Fruit fly (Drosophila melanogaster) whole organism, embryonic: ENCODE measurements around the gene janB.

Experiments used
- Bdp1 ChIP-seq: fragments of 200-800 bp; sonication (Bioruptor generic); optimal IDR thresholded peaks from 3 replicates; lab custom pipeline; 2016; ENCODE audit warnings: missing biosample characterization, missing genetic modification characterization
- BtbVII ChIP-seq: fragments of 200-800 bp; sonication (Bioruptor generic); optimal IDR thresholded peaks from 3 replicates; lab custom pipeline; 2017; ENCODE audit warnings: missing biosample characterization, mild to moderate bottlenecking, missing genetic modification characterization
- Bteb2 ChIP-seq: fragments of 200-800 bp; sonication (Bioruptor generic); optimal IDR thresholded peaks from 2 replicates; lab custom pipeline; 2016; ENCODE audit warnings: missing biosample characterization, missing genetic modification characterization
- CG1024 ChIP-seq: fragments of 200-800 bp; sonication (Bioruptor generic); IDR thresholded peaks from 2 replicates; pipeline ENCODE4 v1.3.6; 2022; ENCODE audit warnings: missing biosample characterization, missing genetic modification characterization
- CG11398 ChIP-seq: fragments of 200-800 bp; sonication (Bioruptor generic); optimal IDR thresholded peaks from 2 replicates; lab custom pipeline; 2016; ENCODE audit warnings: missing biosample characterization, missing genetic modification characterization
- CG11456 ChIP-seq: fragments of 200-800 bp; sonication (Bioruptor generic); IDR thresholded peaks from 3 replicates; pipeline ENCODE4 v1.3.6; 2022; ENCODE audit warnings: missing biosample characterization, missing genetic modification characterization
- CG11695 ChIP-seq: fragments of 200-800 bp; sonication (Bioruptor generic); IDR thresholded peaks from 3 replicates; pipeline ENCODE4 v1.3.6; 2022; ENCODE audit warnings: missing biosample characterization, missing genetic modification characterization
- CG12104 ChIP-seq: fragments of 200-800 bp; sonication (Bioruptor generic); optimal IDR thresholded peaks from 3 replicates; lab custom pipeline; 2016; ENCODE audit warnings: missing biosample characterization, missing genetic modification characterization
- CG12744 ChIP-seq: fragments of 200-800 bp; sonication (Bioruptor generic); optimal IDR thresholded peaks from 2 replicates; lab custom pipeline; 2016; ENCODE audit warnings: missing biosample characterization, missing genetic modification characterization
- CG14014 ChIP-seq: fragments of 200-800 bp; sonication (Bioruptor generic); IDR thresholded peaks from 2 replicates; pipeline ENCODE4 v1.3.6; 2022; ENCODE audit warnings: missing biosample characterization, missing genetic modification characterization
- CG14441 ChIP-seq: fragments of 200-800 bp; sonication (Bioruptor generic); IDR thresholded peaks from 2 replicates; pipeline ENCODE4 v1.3.6; 2022; ENCODE audit warnings: missing biosample characterization, missing genetic modification characterization
- CG1603 ChIP-seq: fragments of 200-800 bp; sonication (Bioruptor generic); optimal IDR thresholded peaks from 2 replicates; lab custom pipeline; 2019; ENCODE audit warnings: missing biosample characterization, mild to moderate bottlenecking, missing genetic modification characterization, moderate library complexity
- CG17802 ChIP-seq: fragments of 200-800 bp; sonication (Bioruptor generic); optimal IDR thresholded peaks from 2 replicates; lab custom pipeline; 2018; ENCODE audit warnings: missing biosample characterization, mild to moderate bottlenecking, missing genetic modification characterization, moderate library complexity
- CG30431 ChIP-seq: fragments of 200-800 bp; sonication (Bioruptor generic); optimal IDR thresholded peaks from 2 replicates; lab custom pipeline; 2017; ENCODE audit warnings: missing biosample characterization, missing genetic modification characterization
- CG3281 ChIP-seq: fragments of 200-800 bp; sonication (Bioruptor generic); optimal IDR thresholded peaks from 3 replicates; lab custom pipeline; 2017; ENCODE audit warnings: missing biosample characterization, mild to moderate bottlenecking, missing genetic modification characterization
- CG3726 ChIP-seq: fragments of 200-800 bp; sonication (Bioruptor generic); IDR thresholded peaks from 3 replicates; pipeline ENCODE4, ENCODE4 v1.3.6; 2022; ENCODE audit warnings: missing biosample characterization, missing genetic modification characterization
- CG3995 ChIP-seq: fragments of 200-800 bp; sonication (Bioruptor generic); optimal IDR thresholded peaks from 3 replicates; lab custom pipeline; 2016; ENCODE audit warnings: missing biosample characterization, missing genetic modification characterization
- CG4360 ChIP-seq: fragments of 200-800 bp; sonication (Bioruptor generic); IDR thresholded peaks from 2 replicates; pipeline ENCODE4 v1.3.6; 2022; ENCODE audit warnings: missing biosample characterization, missing genetic modification characterization
- CG5953 ChIP-seq: fragments of 200-800 bp; sonication (Bioruptor generic); IDR thresholded peaks from 2 replicates; pipeline ENCODE4 v1.3.6; 2022; ENCODE audit warnings: missing biosample characterization, missing genetic modification characterization
- CG6254 ChIP-seq: fragments of 200-800 bp; sonication (Bioruptor generic); optimal IDR thresholded peaks from 3 replicates; lab custom pipeline; 2017; ENCODE audit warnings: mild to moderate bottlenecking, missing biosample characterization, missing genetic modification reagents, missing genetic modification characterization
- CG7556 ChIP-seq: fragments of 200-800 bp; sonication (Bioruptor generic); optimal IDR thresholded peaks from 2 replicates; lab custom pipeline; 2017; ENCODE audit warnings: missing biosample characterization, mild to moderate bottlenecking, missing genetic modification characterization
- CG7928 ChIP-seq: fragments of 200-800 bp; sonication (Bioruptor generic); optimal IDR thresholded peaks from 2 replicates; lab custom pipeline; 2017; ENCODE audit warnings: missing biosample characterization, mild to moderate bottlenecking, missing genetic modification characterization
- CG7987 ChIP-seq: fragments of 200-800 bp; sonication (Bioruptor generic); optimal IDR thresholded peaks from 2 replicates; lab custom pipeline; 2018; ENCODE audit warnings: missing biosample characterization, mild to moderate bottlenecking, missing genetic modification characterization, moderate library complexity
- CG9932 ChIP-seq: fragments of 200-800 bp; sonication (Bioruptor generic); IDR thresholded peaks from 2 replicates; pipeline ENCODE4 v1.3.6; 2022; ENCODE audit warnings: missing biosample characterization, missing genetic modification characterization
- D19B ChIP-seq: fragments of 200-800 bp; sonication (Bioruptor generic); optimal IDR thresholded peaks from 2 replicates; lab custom pipeline; 2017; ENCODE audit warnings: missing biosample characterization, mild to moderate bottlenecking, missing genetic modification characterization
- Ets97D ChIP-seq: fragments of 200-800 bp; sonication (Bioruptor generic); optimal IDR thresholded peaks from 3 replicates; lab custom pipeline; 2016; ENCODE audit warnings: missing biosample characterization, missing genetic modification characterization
- HLH54F ChIP-seq: fragments of 200-800 bp; sonication (Bioruptor generic); optimal IDR thresholded peaks from 3 replicates; lab custom pipeline; 2016; ENCODE audit warnings: missing biosample characterization, missing genetic modification characterization
- Med ChIP-seq: fragments of 200-800 bp; sonication (Bioruptor generic); peaks from one replicate; lab custom pipeline; 2016; ENCODE audit warnings: missing biosample characterization, missing genetic modification characterization, mild to moderate bottlenecking, inconsistent platforms, moderate library complexity
- Oli ChIP-seq: fragments of 200-800 bp; sonication (Bioruptor generic); optimal IDR thresholded peaks from 2 replicates; lab custom pipeline; 2018; ENCODE audit warnings: missing biosample characterization, mild to moderate bottlenecking, missing genetic modification characterization, moderate library complexity
- Optix ChIP-seq: fragments of 200-800 bp; sonication (Bioruptor generic); IDR thresholded peaks from 3 replicates; pipeline ENCODE4 v1.3.6; 2022; ENCODE audit warnings: missing biosample characterization, missing genetic modification characterization
- Rx ChIP-seq: fragments of 200-800 bp; sonication (Bioruptor generic); IDR thresholded peaks from 2 replicates; pipeline ENCODE4 v1.3.6; 2022; ENCODE audit warnings: missing biosample characterization, missing genetic modification characterization
- Stat92E ChIP-seq, 3 experiments: fragments of >200 bp in 2 of 3; fragments of 200-800 bp in 1 of 3; sonication (Bioruptor generic) in 1 of 3; optimal IDR thresholded peaks; 2 replicates each; lab custom pipeline; 2017 to 2019; ENCODE audit warnings: missing biosample characterization in 3 of 3, missing genetic modification characterization in 3 of 3, mild to moderate bottlenecking in 1 of 3, moderate library complexity in 1 of 3
- Xbp1 ChIP-seq: fragments of 200-800 bp; sonication (Bioruptor generic); optimal IDR thresholded peaks from 3 replicates; lab custom pipeline; 2016; ENCODE audit warnings: missing biosample characterization, mild to moderate bottlenecking, missing genetic modification characterization
- cas ChIP-seq: fragments of 200-800 bp; sonication (Bioruptor generic); IDR thresholded peaks from 2 replicates; pipeline ENCODE4 v1.3.6; 2022; ENCODE audit warnings: missing biosample characterization, missing genetic modification characterization
- cato ChIP-seq: fragments of 200-800 bp; sonication (Bioruptor generic); optimal IDR thresholded peaks from 2 replicates; lab custom pipeline; 2016; ENCODE audit warnings: missing biosample characterization, missing genetic modification characterization, borderline replicate concordance
- corto ChIP-seq: fragments of 200-800 bp; sonication (Bioruptor generic); optimal IDR thresholded peaks from 2 replicates; lab custom pipeline; 2016; ENCODE audit warnings: missing biosample characterization, mild to moderate bottlenecking, missing genetic modification characterization, moderate library complexity
- eyg ChIP-seq: fragments of 200-800 bp; sonication (Bioruptor generic); optimal IDR thresholded peaks from 3 replicates; lab custom pipeline; 2016; ENCODE audit warnings: missing biosample characterization, missing genetic modification characterization
- ftz-f1 ChIP-seq: fragments of 200-800 bp; sonication (Bioruptor generic); optimal IDR thresholded peaks from 2 replicates; lab custom pipeline; 2016; ENCODE audit warnings: missing biosample characterization, missing genetic modification characterization
- jigr1 ChIP-seq: fragments of 200-800 bp; sonication (Bioruptor generic); IDR thresholded peaks from 3 replicates; pipeline ENCODE4 v1.3.6; 2022; ENCODE audit warnings: missing biosample characterization, missing genetic modification characterization
- jing ChIP-seq: fragments of 200-800 bp; sonication (Bioruptor generic); optimal IDR thresholded peaks from 2 replicates; lab custom pipeline; 2018; ENCODE audit warnings: missing biosample characterization, mild to moderate bottlenecking, missing genetic modification characterization
- jumu ChIP-seq: fragments of 200-800 bp; sonication (Bioruptor generic); optimal IDR thresholded peaks from 3 replicates; lab custom pipeline; 2016; ENCODE audit warnings: missing biosample characterization, missing genetic modification characterization
- lab ChIP-seq: fragments of 200-800 bp; sonication (Bioruptor generic); optimal IDR thresholded peaks from 3 replicates; lab custom pipeline; 2017; ENCODE audit warnings: missing biosample characterization, missing genetic modification characterization, mild to moderate bottlenecking, moderate library complexity, missing genetic modification reagents
- mam ChIP-seq: fragments of 200-800 bp; sonication (Bioruptor generic); optimal IDR thresholded peaks from 3 replicates; lab custom pipeline; 2016; ENCODE audit warnings: missing biosample characterization, missing genetic modification characterization
- nau ChIP-seq: fragments of 200-800 bp; sonication (Bioruptor generic); optimal IDR thresholded peaks from 3 replicates; lab custom pipeline; 2017; ENCODE audit warnings: missing biosample characterization, mild to moderate bottlenecking, missing genetic modification characterization, missing genetic modification reagents
- rib ChIP-seq: fragments of 200-800 bp; sonication (Bioruptor generic); IDR thresholded peaks from 2 replicates; pipeline ENCODE4 v1.3.6; 2022; ENCODE audit warnings: missing biosample characterization, missing genetic modification characterization
- ro ChIP-seq: fragments of 200-800 bp; sonication (Bioruptor generic); IDR thresholded peaks from 2 replicates; pipeline ENCODE4 v1.3.6; 2022; ENCODE audit warnings: missing biosample characterization, missing genetic modification characterization
- slp2 ChIP-seq: fragments of 200-800 bp; sonication (Bioruptor generic); optimal IDR thresholded peaks from 2 replicates; lab custom pipeline; 2016; ENCODE audit warnings: missing biosample characterization, missing genetic modification characterization
- sqz ChIP-seq: fragments of 200-800 bp; sonication (Bioruptor generic); optimal IDR thresholded peaks from 3 replicates; lab custom pipeline; 2018; ENCODE audit warnings: missing biosample characterization, mild to moderate bottlenecking, missing genetic modification characterization
- tap ChIP-seq: fragments of 200-800 bp; optimal IDR thresholded peaks from 3 replicates; lab custom pipeline; 2019; ENCODE audit warnings: missing biosample characterization, mild to moderate bottlenecking, missing genetic modification characterization, moderate library complexity
- tio ChIP-seq: fragments of 200-800 bp; sonication (Bioruptor generic); optimal IDR thresholded peaks from 2 replicates; lab custom pipeline; 2017; ENCODE audit warnings: missing biosample characterization, missing genetic modification characterization, inconsistent platforms
- z ChIP-seq: fragments of 200-800 bp; sonication (Bioruptor generic); IDR thresholded peaks from 3 replicates; pipeline ENCODE4 v1.3.6; 2022; ENCODE audit warnings: missing biosample characterization, missing genetic modification characterization

janB gene

dm6 chr3R:30014977-30015514 is 23.5 kb downstream of the janB start, which contains the start of gene CG7920 (continued):
- TF ChIP-seq jigr1 (GFP tag; lab: Robert Waterston, UW) (no peak), tap (tag; lab: Kevin White, UChicago) (peak; percentile 11), Rx (GFP tag; lab: Robert Waterston, UW) (no peak), cas (GFP tag; lab: Robert Waterston, UW) (no peak), CG7928 (GFP tag; lab: Kevin White, UChicago) (no peak), cato (GFP tag; lab: Kevin White, UChicago) (no peak), z (0 out of 3 replicates have a peak, but pooled peaks have one; percentile 53), CG7987 (peak; percentile 0), Oli (no peak), Xbp1 (peak; percentile 19), eyg (GFP tag; lab: Kevin White, UChicago) (peak; percentile 34), CG17802 (tag; lab: Kevin White, UChicago) (no peak), lab (peak; percentile 49), jing (GFP tag; lab: Kevin White, UChicago) (no peak), CG30431 (GFP tag; lab: Kevin White, UChicago) (no peak), CG3995 (GFP tag; lab: Kevin White, UChicago) (no peak), CG11695 (GFP tag; lab: Robert Waterston, UW) (no peak), HLH54F (GFP tag; lab: Kevin White, UChicago) (peak; percentile 9), CG11398 (GFP tag; lab: Kevin White, UChicago) (no peak), nau (GFP tag; lab: Kevin White, UChicago) (peak; percentile 12), jumu (no peak), tio (GFP tag; lab: Kevin White, UChicago) (no peak), CG7556 (GFP tag; lab: Kevin White, UChicago) (peak; percentile 23), sqz (GFP tag; lab: Kevin White, UChicago) (no peak), Bdp1 (GFP tag; lab: Kevin White, UChicago) (no peak), mam (GFP tag; lab: Kevin White, UChicago) (no peak), CG12104 (GFP tag; lab: Kevin White, UChicago) (peak; percentile 16), slp2 (GFP tag; lab: Kevin White, UChicago) (no peak), corto (GFP tag; lab: Kevin White, UChicago) (no peak), CG1603 (tag; lab: Kevin White, UChicago) (peak; percentile 63), CG4360 (GFP tag; lab: Robert Waterston, UW) (no peak), CG14014 (GFP tag; lab: Robert Waterston, UW) (no peak), Stat92E (GFP tag; optimal IDR thresholded peaks at IDR 0.05; lab: Kevin White, UChicago) (peak in 1 of 3 experiments; percentile 9), Med (GFP tag; lab: Kevin White, UChicago) (peak; percentile 83), Bteb2 (GFP tag; lab: Kevin White, UChicago) (peak; percentile 29), CG3726 (GFP tag; lab: Robert Waterston, UW) (0 out of 3 replicates have a peak, but pooled peaks have one; percentile 6), ro (GFP tag; lab: Robert Waterston, UW) (no peak), Ets97D (no peak), rib (GFP tag; lab: Robert Waterston, UW) (peak; percentile 64; the same call in 1 of the 2 replicates), CG1024 (GFP tag; lab: Robert Waterston, UW) (no peak), CG6254 (GFP tag; lab: Kevin White, UChicago) (no peak), BtbVII (GFP tag; lab: Kevin White, UChicago) (peak; percentile 48), CG11456 (GFP tag; lab: Robert Waterston, UW) (no peak), CG9932 (GFP tag; lab: Robert Waterston, UW) (no peak), Optix (GFP tag; lab: Robert Waterston, UW) (no peak), ftz-f1 (no peak), D19B (no peak), CG14441 (GFP tag; lab: Robert Waterston, UW) (no peak), CG12744 (GFP tag; lab: Kevin White, UChicago) (no peak), CG3281 (GFP tag; lab: Kevin White, UChicago) (peak; percentile 46), CG5953 (GFP tag; lab: Robert Waterston, UW) (no peak)
